Worm (Caenorhabditis elegans) whole organism, L4/young adult: ENCODE measurements around the gene K06A9.3.

Source experiments
- dao-5 ChIP-seq: sonication (generic microtip); optimal IDR thresholded peaks from 2 replicates; lab custom pipeline; 2016; ENCODE audit warnings: missing genotype, missing genetic modification characterization, moderate library complexity, missing compliant biosample characterization
- him-1 ChIP-seq: sonication (generic microtip); optimal IDR thresholded peaks from 2 replicates; lab custom pipeline; 2016; ENCODE audit warnings: missing genotype, missing genetic modification reagents, missing genetic modification characterization, missing compliant biosample characterization

- TF ChIP-seq dao-5 (tag; lab: Kevin White, UChicago), result no peak
- TF ChIP-seq him-1 (tag; lab: Kevin White, UChicago), result no peak
These were observed 9.5 kb downstream of the K06A9.3 start for ce11 chrX:1525511-1526172.
